Fruit fly (Drosophila melanogaster) whole organism, larva: ENCODE results near the gene SCaMC.

Source experiments
- noc ChIP-seq: fragments of 200-800 bp; sonication (Bioruptor generic); optimal IDR thresholded peaks from 3 replicates; lab custom pipeline; 2019; ENCODE audit warnings: missing biosample characterization, mild to moderate bottlenecking, missing genetic modification characterization, moderate library complexity

The SCaMC gene

DNA sequence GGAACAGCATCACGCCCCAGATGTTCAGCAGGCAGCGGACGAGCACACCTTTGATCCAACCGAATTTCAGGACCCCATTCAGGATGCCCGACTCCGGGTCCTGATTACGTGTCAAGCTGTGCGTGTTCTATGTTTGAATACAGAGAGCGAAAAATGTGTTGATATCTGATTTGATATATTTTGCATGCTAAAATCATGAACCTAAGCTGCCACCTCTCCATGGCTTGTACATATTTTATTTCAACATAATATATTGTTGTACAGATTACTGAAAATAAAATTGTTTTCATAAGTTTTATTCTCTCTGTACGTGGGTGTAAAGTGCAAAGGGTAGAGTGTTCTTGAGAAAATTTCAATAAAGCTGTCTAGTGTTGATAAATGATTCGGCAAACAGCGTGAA, 40.2 kb downstream of the SCaMC start:
- TF ChIP-seq noc (tag; lab: Kevin White, UChicago): no peak

dm6 chr3L:12363729-12364128, 50.9 kb downstream of the SCaMC start:
- no peak for TF ChIP-seq noc (tag; lab: Kevin White, UChicago)
